Fruit fly (Drosophila melanogaster): ENCODE results near the gene CG42831.

DNA sequence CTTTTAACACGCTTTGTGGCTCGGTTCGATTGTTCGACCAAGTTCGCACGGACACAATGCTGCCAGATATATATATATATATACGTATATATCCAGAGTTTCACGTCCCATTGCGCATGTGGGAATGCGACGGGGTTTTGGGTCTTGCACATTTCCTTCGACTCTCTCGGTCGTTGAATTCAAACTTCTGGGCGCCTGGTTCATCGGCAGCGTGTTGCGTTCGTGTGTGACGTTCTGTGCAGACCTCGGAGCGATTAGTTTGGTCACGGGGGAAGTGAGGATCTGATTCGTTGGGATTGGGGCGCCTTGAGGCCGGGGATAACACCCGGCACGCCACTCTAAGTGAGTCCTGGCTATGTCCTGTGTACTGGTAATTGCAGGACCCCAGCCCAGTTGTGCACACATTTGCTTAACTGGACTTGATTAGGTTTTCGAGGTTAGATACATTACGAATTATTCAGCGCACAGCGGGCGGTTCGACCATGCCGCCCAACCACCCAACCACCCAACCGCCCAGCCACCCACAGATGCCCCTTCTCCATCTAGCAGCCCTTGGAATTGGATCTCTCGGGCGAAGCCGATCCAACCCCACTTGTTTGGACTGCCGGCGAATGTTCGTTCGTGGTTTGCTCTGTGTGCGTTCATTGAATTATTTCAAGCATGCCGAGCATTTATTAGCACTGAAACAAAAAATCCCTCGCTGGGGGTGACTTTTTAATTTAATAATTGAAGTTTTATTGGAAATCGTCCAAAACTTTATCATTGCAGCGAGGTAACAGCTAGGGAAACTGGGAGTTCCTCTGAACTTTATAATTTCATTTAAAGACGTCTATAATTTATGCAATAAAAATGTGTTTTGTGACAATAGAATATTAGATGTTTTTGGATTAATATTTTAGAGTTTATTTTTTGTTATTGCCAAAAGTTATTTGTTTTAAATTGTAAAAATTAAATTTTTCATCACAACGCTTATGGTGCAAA is 3.3 kb downstream of the CG42831 start:
- TF ChIP-seq cyc (GFP tag; optimal IDR thresholded peaks at IDR 0.05) (peak; percentile 11), CG4318 (GFP tag; optimal IDR thresholded peaks at IDR 0.05) (no peak), ss (GFP tag; optimal IDR thresholded peaks at IDR 0.05) (no peak), CG9139 (GFP tag; optimal IDR thresholded peaks at IDR 0.05) (no peak), svp (GFP tag) (peak; percentile 58), Met (GFP tag; optimal IDR thresholded peaks at IDR 0.05) (peak; percentile 51), Eip78C (GFP tag) (peak; percentile 74), CG16779 (tag; optimal IDR thresholded peaks at IDR 0.05) (no peak), Lpt (GFP tag; optimal IDR thresholded peaks at IDR 0.05) (no peak), CG15336 (GFP tag; IDR thresholded peaks at IDR 0.05) (no peak), topi (GFP tag; optimal IDR thresholded peaks at IDR 0.05) (peak; percentile 12)

Measured in whole organism, prepupa.